Worm (Caenorhabditis elegans) whole organism, L2 larva: ENCODE results near the gene C28C12.12.

ENCODE experiments used
- R02D3.7 ChIP-seq: fragments of 150-350 bp; optimal IDR thresholded peaks from 2 replicates; lab custom pipeline; 2014; ENCODE audit warnings: missing biosample characterization, missing genetic modification characterization
- aly-2 ChIP-seq: fragments of 150-350 bp; optimal IDR thresholded peaks from 2 replicates; lab custom pipeline; 2014; ENCODE audit warnings: missing biosample characterization, missing genetic modification characterization
- fos-1 ChIP-seq: fragments of 150-350 bp; optimal IDR thresholded peaks from 2 replicates; lab custom pipeline; 2014; ENCODE audit warnings: missing biosample characterization, missing genetic modification characterization
- lin-39 ChIP-seq: fragments of 150-350 bp; optimal IDR thresholded peaks from 2 replicates; lab custom pipeline; 2014; ENCODE audit warnings: missing biosample characterization, missing genetic modification reagents, missing genetic modification characterization
- mab-5 ChIP-seq: fragments of 150-350 bp; optimal IDR thresholded peaks from 2 replicates; lab custom pipeline; 2014; ENCODE audit warnings: missing biosample characterization, missing genetic modification characterization
- nhr-10 ChIP-seq: sonication (generic microtip); optimal IDR thresholded peaks from 2 replicates; lab custom pipeline; 2017; ENCODE audit warnings: missing biosample characterization, missing genetic modification characterization
- nhr-129 ChIP-seq: fragments of 150-350 bp; optimal IDR thresholded peaks from 2 replicates; lab custom pipeline; 2014; ENCODE audit warnings: missing biosample characterization, missing genetic modification characterization
- nhr-21 ChIP-seq: fragments of 150-350 bp; optimal IDR thresholded peaks from 2 replicates; lab custom pipeline; 2014; ENCODE audit warnings: missing biosample characterization, missing genetic modification characterization
- snpc-4 ChIP-seq: fragments of 150-350 bp; optimal IDR thresholded peaks from 2 replicates; lab custom pipeline; 2014; ENCODE audit warnings: missing biosample characterization, missing genetic modification characterization
- unc-55 ChIP-seq: fragments of 150-350 bp; sonication (generic microtip); optimal IDR thresholded peaks from 3 replicates; lab custom pipeline; 2014; ENCODE audit warnings: missing biosample characterization, missing genetic modification reagents, missing genetic modification characterization
- zag-1 ChIP-seq: fragments of 150-350 bp; optimal IDR thresholded peaks from 2 replicates; lab custom pipeline; 2014; ENCODE audit warnings: missing biosample characterization, missing genetic modification characterization
- ztf-1 ChIP-seq: fragments of 200-800 bp; sonication (Bioruptor generic); conservative IDR thresholded peaks from 2 replicates; pipeline ENCODE4 v1.3.6; 2022; ENCODE audit warnings: missing genetic modification characterization, missing compliant biosample characterization
- ztf-4 ChIP-seq: fragments of 150-350 bp; optimal IDR thresholded peaks from 2 replicates; lab custom pipeline; 2014; ENCODE audit warnings: missing biosample characterization, missing genetic modification characterization

DNA sequence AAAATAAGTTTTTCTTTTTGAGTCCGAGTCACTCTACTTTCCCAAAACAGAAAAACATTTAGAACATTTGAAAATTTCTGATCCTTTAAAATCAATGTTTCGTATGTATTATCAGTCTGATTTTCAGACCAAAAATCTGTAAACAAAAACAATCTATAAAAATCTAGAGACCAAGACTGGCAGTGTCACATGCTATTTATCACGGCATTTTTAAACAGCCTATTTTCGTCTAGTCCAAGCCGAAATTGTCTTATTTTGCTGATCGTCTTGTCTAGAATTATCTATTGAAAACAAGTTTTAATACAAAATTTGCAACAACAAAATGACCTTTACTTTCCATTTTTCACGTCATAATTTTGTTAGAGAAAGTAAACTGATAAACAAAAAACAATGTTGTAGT, 30.4 kb upstream of the C28C12.12 start:
- TF ChIP-seq nhr-129 (tag; lab: Kevin White, UChicago) (no peak), snpc-4 (tag; lab: Kevin White, UChicago) (no peak), ztf-4 (tag; lab: Kevin White, UChicago) (no peak), aly-2 (tag; lab: Kevin White, UChicago) (no peak), nhr-21 (tag; lab: Kevin White, UChicago) (no peak), lin-39 (no peak), R02D3.7 (tag; lab: Kevin White, UChicago) (no peak), mab-5 (tag; lab: Kevin White, UChicago) (no peak), fos-1 (tag; lab: Kevin White, UChicago) (no peak), unc-55 (GFP tag; lab: Kevin White, UChicago) (no peak), nhr-10 (tag; lab: Kevin White, UChicago) (no peak), zag-1 (tag; lab: Kevin White, UChicago) (no peak), ztf-1 (GFP tag; lab: Robert Waterston, UW) (no peak)
